Fruit fly (Drosophila melanogaster) whole organism, wandering third instar larva: ENCODE measurements around the gene alpha-PheRS.

Experiments
- Abd-B ChIP-seq: fragments of >200 bp; optimal IDR thresholded peaks from 2 replicates; lab custom pipeline; 2017; ENCODE audit warnings: missing biosample characterization, missing genetic modification characterization
- CG32264 ChIP-seq: fragments of 200-800 bp; sonication (Bioruptor generic); optimal IDR thresholded peaks from 2 replicates; lab custom pipeline; 2016; ENCODE audit warnings: missing biosample characterization, missing genetic modification characterization
- CG9705 ChIP-seq: fragments of 200-800 bp; sonication (Bioruptor generic); optimal IDR thresholded peaks from 2 replicates; lab custom pipeline; 2018; ENCODE audit warnings: missing biosample characterization, mild to moderate bottlenecking, missing genetic modification characterization
- CrebA ChIP-seq: fragments of 200-800 bp; sonication (Bioruptor generic); optimal IDR thresholded peaks from 2 replicates; lab custom pipeline; 2016; ENCODE audit warnings: missing biosample characterization, mild to moderate bottlenecking, missing genetic modification characterization, borderline replicate concordance
- Dfd ChIP-seq: fragments of >200 bp; optimal IDR thresholded peaks from 2 replicates; lab custom pipeline; 2017; ENCODE audit warnings: missing biosample characterization, missing genetic modification characterization
- Dif ChIP-seq: fragments of 200-275, 200-300 bp; sonication (Bioruptor generic); optimal IDR thresholded peaks from 2 replicates; lab custom pipeline; 2018; ENCODE audit warnings: missing biosample characterization, missing genetic modification characterization; ENCODE audit not compliant: partially characterized antibody
- GATAd ChIP-seq: sonication (Bioruptor generic); optimal IDR thresholded peaks from 2 replicates; lab custom pipeline; 2016; ENCODE audit warnings: missing biosample characterization, missing genetic modification characterization
- Hnf4 ChIP-seq: fragments of 200-800 bp; sonication (Bioruptor generic); optimal IDR thresholded peaks from 2 replicates; lab custom pipeline; 2016; ENCODE audit warnings: missing biosample characterization, mild to moderate bottlenecking, missing genetic modification characterization
- Hr83 ChIP-seq: fragments of 200-300 bp; sonication (Bioruptor generic); optimal IDR thresholded peaks from 2 replicates; lab custom pipeline; 2016; ENCODE audit warnings: missing biosample characterization, mild to moderate bottlenecking, missing genetic modification characterization, moderate library complexity; ENCODE audit not compliant: poor library complexity, severe bottlenecking
- Jra ChIP-seq: sonication (Bioruptor generic); optimal IDR thresholded peaks from 2 replicates; lab custom pipeline; 2016; ENCODE audit warnings: missing biosample characterization, missing genetic modification characterization
- Mio ChIP-seq: sonication (Bioruptor generic); optimal IDR thresholded peaks from 2 replicates; lab custom pipeline; 2016; ENCODE audit warnings: missing biosample characterization, missing genetic modification characterization
- OdsH ChIP-seq: fragments of 200-800 bp; sonication (Bioruptor generic); optimal IDR thresholded peaks from 2 replicates; lab custom pipeline; 2016; ENCODE audit warnings: missing biosample characterization, mild to moderate bottlenecking, missing genetic modification characterization
- Rel ChIP-seq, 2 experiments: fragments of 200-800 bp; sonication (Bioruptor generic) in 1 of 2; optimal IDR thresholded peaks; 2 replicates in 1 of 2; 3 replicates in 1 of 2; lab custom pipeline; 2016 to 2019; ENCODE audit warnings: mild to moderate bottlenecking in 2 of 2, missing biosample characterization in 2 of 2, missing genetic modification characterization in 2 of 2, moderate library complexity in 1 of 2
- Sp1 ChIP-seq: fragments of 200-800 bp; sonication (Bioruptor generic); optimal IDR thresholded peaks from 3 replicates; lab custom pipeline; 2019; ENCODE audit warnings: missing biosample characterization, mild to moderate bottlenecking, missing genetic modification characterization, moderate library complexity
- br ChIP-seq: fragments of 200-800 bp; sonication (Bioruptor generic); optimal IDR thresholded peaks from 2 replicates; lab custom pipeline; 2016; ENCODE audit warnings: missing biosample characterization, missing genetic modification characterization
- dl ChIP-seq, 2 experiments: fragments of 175-275, 200-275 bp in 1 of 2; fragments of 200-275 bp in 1 of 2; sonication (Bioruptor generic); optimal IDR thresholded peaks; lab custom pipeline; 2018; ENCODE audit warnings: mild to moderate bottlenecking in 2 of 2, missing biosample characterization in 2 of 2, missing genetic modification characterization in 2 of 2, moderate library complexity in 2 of 2; ENCODE audit not compliant: partially characterized antibody in 2 of 2, insufficient read depth in 1 of 2
- dmrt93B ChIP-seq: fragments of 200-800 bp; sonication (Bioruptor generic); optimal IDR thresholded peaks from 2 replicates; lab custom pipeline; 2018; ENCODE audit warnings: missing biosample characterization, mild to moderate bottlenecking, missing genetic modification characterization
- dsf ChIP-seq: sonication (Bioruptor generic); optimal IDR thresholded peaks from 2 replicates; lab custom pipeline; 2016; ENCODE audit warnings: missing biosample characterization, missing genetic modification characterization, borderline replicate concordance
- ey ChIP-seq: fragments of 200-800 bp; sonication (Bioruptor generic); optimal IDR thresholded peaks from 2 replicates; lab custom pipeline; 2016; ENCODE audit warnings: missing biosample characterization, missing genetic modification characterization
- foxo ChIP-seq, 2 experiments: fragments of 200-800 bp; sonication (Bioruptor generic); optimal IDR thresholded peaks; 2 replicates in 1 of 2; 3 replicates in 1 of 2; lab custom pipeline; 2016 to 2017; ENCODE audit warnings: missing biosample characterization in 2 of 2, missing genetic modification characterization in 2 of 2
- fru ChIP-seq: fragments of 200-800 bp; sonication (Bioruptor generic); optimal IDR thresholded peaks from 3 replicates; lab custom pipeline; 2016; ENCODE audit warnings: missing biosample characterization, mild to moderate bottlenecking, missing genetic modification characterization
- pan ChIP-seq: fragments of >200 bp; optimal IDR thresholded peaks from 2 replicates; lab custom pipeline; 2017
- psq ChIP-seq: fragments of 200-800 bp; sonication (Bioruptor generic); optimal IDR thresholded peaks from 3 replicates; lab custom pipeline; 2017; ENCODE audit warnings: missing biosample characterization, mild to moderate bottlenecking, missing genetic modification characterization, moderate library complexity
- rgr ChIP-seq: fragments of 200-800 bp; sonication (Bioruptor generic); optimal IDR thresholded peaks from 3 replicates; lab custom pipeline; 2016; ENCODE audit warnings: missing biosample characterization, mild to moderate bottlenecking, missing genetic modification characterization
- sv ChIP-seq: fragments of 200-800 bp; sonication (Bioruptor generic); optimal IDR thresholded peaks from 3 replicates; lab custom pipeline; 2016; ENCODE audit warnings: missing biosample characterization, missing genetic modification characterization
- tai ChIP-seq: sonication (Bioruptor generic); optimal IDR thresholded peaks from 2 replicates; lab custom pipeline; 2016; ENCODE audit warnings: missing biosample characterization, missing genetic modification characterization
- usp ChIP-seq: fragments of >200 bp; optimal IDR thresholded peaks from 2 replicates; lab custom pipeline; 2017; ENCODE audit warnings: missing biosample characterization, missing genetic modification characterization

The alpha-PheRS gene

dm6 chrX:8178989-8179388, 33.6 kb upstream of the alpha-PheRS start:
- no peak for TF ChIP-seq fru (GFP tag; lab: Kevin White, UChicago)
- TF ChIP-seq pan (lab: Kevin White, UChicago), result peak; percentile 53

- TF ChIP-seq dmrt93B (GFP tag; lab: Kevin White, UChicago), result no peak
- TF ChIP-seq Hr83 (GFP tag; lab: Kevin White, UChicago), result no peak
- TF ChIP-seq tai (GFP tag; lab: Kevin White, UChicago), result no peak
- no peak for TF ChIP-seq rgr (GFP tag; lab: Kevin White, UChicago)
- no peak for TF ChIP-seq Mio
- no peak for TF ChIP-seq CG9705 (GFP tag; lab: Kevin White, UChicago)
- TF ChIP-seq Hnf4, result no peak
- no peak for TF ChIP-seq Dfd
- no peak for TF ChIP-seq usp (GFP tag; lab: Kevin White, UChicago)
- no peak for TF ChIP-seq dsf (GFP tag; lab: Kevin White, UChicago)
- TF ChIP-seq Dif (GFP tag; lab: Kevin White, UChicago), result no peak
- no peak for TF ChIP-seq Rel (GFP tag; optimal IDR thresholded peaks at IDR 0.05; lab: Kevin White, UChicago)
- no peak for TF ChIP-seq Rel (tag; optimal IDR thresholded peaks at IDR 0.05; lab: Kevin White, UChicago)
- no peak for TF ChIP-seq CG32264
- no peak for TF ChIP-seq dl (GFP tag; optimal IDR thresholded peaks at IDR 0.05; lab: Kevin White, UChicago; ENCODE audit: insufficient read depth in 1 of 2, partially characterized antibody in 2 of 2)
- TF ChIP-seq ey (GFP tag; lab: Kevin White, UChicago), result no peak
These were observed 33.0 kb upstream of the alpha-PheRS start, which contains the start of gene sdt for dm6 chrX:8178165-8178955. Gene sdt, plus strand, starts transcription at chrX:8178549.

dm6 chrX:8177742-8178141, 32.3 kb upstream of the alpha-PheRS start:
- no peak for TF ChIP-seq OdsH (GFP tag; lab: Kevin White, UChicago)
- no peak for TF ChIP-seq sv (GFP tag; lab: Kevin White, UChicago)
- no peak for TF ChIP-seq dsf (GFP tag; lab: Kevin White, UChicago)
- TF ChIP-seq Jra (GFP tag; lab: Kevin White, UChicago), result no peak

- TF ChIP-seq CrebA (GFP tag; lab: Kevin White, UChicago) (no peak), OdsH (GFP tag; lab: Kevin White, UChicago) (no peak), br (GFP tag; lab: Kevin White, UChicago) (no peak), dmrt93B (GFP tag; lab: Kevin White, UChicago) (no peak)
These were observed 31.6 kb upstream of the alpha-PheRS start, which contains the start of gene slpr for dm6 chrX:8177030-8177349. Gene slpr, minus strand, starts transcription at chrX:8177185.

dm6 chrX:8176291-8177029, 31.1 kb upstream of the alpha-PheRS start:
- no peak for TF ChIP-seq CG9705 (GFP tag; lab: Kevin White, UChicago)
- no peak for TF ChIP-seq fru (GFP tag; lab: Kevin White, UChicago)
- TF ChIP-seq Abd-B (GFP tag; lab: Kevin White, UChicago), result no peak
- peak; percentile 75 for TF ChIP-seq psq
- TF ChIP-seq Sp1 (GFP tag; lab: Kevin White, UChicago), result no peak
- TF ChIP-seq Dfd, result no peak
- no peak for TF ChIP-seq Dif (GFP tag; lab: Kevin White, UChicago)
- no peak for TF ChIP-seq rgr (GFP tag; lab: Kevin White, UChicago)
- TF ChIP-seq tai (GFP tag; lab: Kevin White, UChicago), result no peak

- TF ChIP-seq foxo (GFP tag; optimal IDR thresholded peaks at IDR 0.05; lab: Kevin White, UChicago) (no peak), GATAd (GFP tag; lab: Kevin White, UChicago) (no peak), dsf (GFP tag; lab: Kevin White, UChicago) (no peak), Sp1 (GFP tag; lab: Kevin White, UChicago) (no peak), Jra (GFP tag; lab: Kevin White, UChicago) (no peak)
These were observed 24.8 kb upstream of the alpha-PheRS start, which contains the start of gene CG2278 for dm6 chrX:8170166-8170565. Gene CG2278, minus strand, starts transcription at chrX:8170266.
